Fruit fly (Drosophila melanogaster): Measurements from ENCODE around the gene CG3061.

Gene CG3061

DNA sequence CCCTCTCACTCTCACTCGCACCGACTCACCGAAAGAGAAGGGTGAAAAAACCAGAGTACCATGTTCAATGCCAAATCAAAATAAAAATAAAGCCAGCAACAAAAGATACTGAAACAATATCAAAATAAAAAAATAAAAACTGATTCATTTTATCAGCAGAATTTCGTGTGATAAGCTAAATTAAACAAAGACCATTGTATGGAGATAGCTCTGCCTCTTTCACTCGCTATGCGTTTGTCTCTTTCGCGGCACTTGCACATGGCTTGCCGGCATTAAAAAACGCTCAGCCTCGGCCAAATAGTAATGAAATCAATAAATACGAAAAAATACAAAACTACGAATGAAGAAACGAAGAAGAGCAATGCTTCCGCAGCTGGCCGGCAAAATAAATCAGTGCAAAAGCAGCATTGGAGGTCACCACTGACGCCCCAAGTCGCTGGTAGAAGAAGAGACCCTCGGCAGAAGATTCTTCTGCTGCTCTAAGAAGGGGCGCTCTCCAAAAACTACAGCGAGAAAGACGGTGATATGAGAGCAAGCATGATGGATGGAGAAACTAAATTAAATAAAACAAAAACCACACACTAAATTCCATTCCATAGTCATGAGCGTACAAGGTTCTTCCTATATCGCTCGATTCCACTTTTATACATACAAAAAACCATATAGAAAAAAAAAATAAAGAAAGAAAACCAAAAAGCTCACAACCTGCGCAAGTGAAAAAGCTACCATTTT, 7.8 kb upstream of the CG3061 start:
- TF ChIP-seq kay (GFP tag; ENCODE audit: borderline replicate concordance) (peak; percentile 22), CG7101 (tag; optimal IDR thresholded peaks at IDR 0.05) (no peak)

- peak; percentile 35 for TF ChIP-seq Clk (GFP tag; optimal IDR thresholded peaks at IDR 0.05)
- peak; percentile 62 for TF ChIP-seq CG33017 (tag; optimal IDR thresholded peaks at IDR 0.05)
- no peak for TF ChIP-seq CG5204 (GFP tag; optimal IDR thresholded peaks at IDR 0.05)
- peak; percentile 46 for TF ChIP-seq Crg-1 (GFP tag; optimal IDR thresholded peaks at IDR 0.05)
- no peak for TF ChIP-seq cnc (optimal IDR thresholded peaks at IDR 0.05)
- TF ChIP-seq CG1620 (GFP tag; optimal IDR thresholded peaks at IDR 0.05), result peak; percentile 42
- peak; percentile 91 for TF ChIP-seq ovo (GFP tag; optimal IDR thresholded peaks at IDR 0.05)
- TF ChIP-seq toe (GFP tag; optimal IDR thresholded peaks at IDR 0.05), result peak; percentile 75
- peak; percentile 99 for TF ChIP-seq Mnt (GFP tag; optimal IDR thresholded peaks at IDR 0.05)
- TF ChIP-seq bab1 (GFP tag; optimal IDR thresholded peaks at IDR 0.05), result peak; percentile 41
- peak; percentile 96 for TF ChIP-seq CG12768 (GFP tag; optimal IDR thresholded peaks at IDR 0.05)
- TF ChIP-seq cic (GFP tag; optimal IDR thresholded peaks at IDR 0.05), result peak; percentile 98
- peak; percentile 75 for TF ChIP-seq CG7045 (GFP tag; optimal IDR thresholded peaks at IDR 0.05)
- peak; percentile 91 for TF ChIP-seq tj (GFP tag; optimal IDR thresholded peaks at IDR 0.05)
- TF ChIP-seq pad (GFP tag; optimal IDR thresholded peaks at IDR 0.05), result peak; percentile 49
- peak; percentile 71 for TF ChIP-seq Hr96 (GFP tag; optimal IDR thresholded peaks at IDR 0.05)
- TF ChIP-seq CG7101 (tag; optimal IDR thresholded peaks at IDR 0.05), result peak; percentile 72
- TF ChIP-seq CG11617 (GFP tag; optimal IDR thresholded peaks at IDR 0.05), result peak; percentile 84
- no peak for TF ChIP-seq CG14711 (tag; optimal IDR thresholded peaks at IDR 0.05)
- peak; percentile 99 for TF ChIP-seq kay (GFP tag; ENCODE audit: borderline replicate concordance)
Observed at dm6 chr3R:14024919-14025387, 7.2 kb upstream of the CG3061 start.

dm6 chr3R:14025795-14026194, 6.4 kb upstream of the CG3061 start:
- TF ChIP-seq kay (GFP tag; ENCODE audit: borderline replicate concordance), result peak; percentile 99
- TF ChIP-seq cic (GFP tag; optimal IDR thresholded peaks at IDR 0.05), result peak; percentile 65
- no peak for TF ChIP-seq tj (GFP tag; optimal IDR thresholded peaks at IDR 0.05)
- TF ChIP-seq Clk (GFP tag; optimal IDR thresholded peaks at IDR 0.05), result no peak

- TF ChIP-seq Hr96 (GFP tag; optimal IDR thresholded peaks at IDR 0.05) (no peak), CG1620 (GFP tag; optimal IDR thresholded peaks at IDR 0.05) (no peak), CG12768 (GFP tag; optimal IDR thresholded peaks at IDR 0.05) (peak; percentile 24), CG11617 (GFP tag; optimal IDR thresholded peaks at IDR 0.05) (no peak), tj (GFP tag; optimal IDR thresholded peaks at IDR 0.05) (no peak), cnc (optimal IDR thresholded peaks at IDR 0.05) (no peak), Mnt (GFP tag; optimal IDR thresholded peaks at IDR 0.05) (peak; percentile 5), Clk (GFP tag; optimal IDR thresholded peaks at IDR 0.05) (no peak), CG5204 (GFP tag; optimal IDR thresholded peaks at IDR 0.05) (no peak), kay (GFP tag; ENCODE audit: borderline replicate concordance) (peak; percentile 84), CG33017 (tag; optimal IDR thresholded peaks at IDR 0.05) (no peak), ovo (GFP tag; optimal IDR thresholded peaks at IDR 0.05) (no peak)
Observed at dm6 chr3R:14026212-14026952, 5.8 kb upstream of the CG3061 start.

- TF ChIP-seq cnc (optimal IDR thresholded peaks at IDR 0.05), result peak in 1 of 2 experiments; percentile 72
- no peak for TF ChIP-seq CG7045 (GFP tag; optimal IDR thresholded peaks at IDR 0.05)
- TF ChIP-seq tj (GFP tag; optimal IDR thresholded peaks at IDR 0.05), result peak; percentile 17
- no peak for TF ChIP-seq CG12768 (GFP tag; optimal IDR thresholded peaks at IDR 0.05)
Observed at dm6 chr3R:14026953-14027721, 5.0 kb upstream of the CG3061 start.

DNA sequence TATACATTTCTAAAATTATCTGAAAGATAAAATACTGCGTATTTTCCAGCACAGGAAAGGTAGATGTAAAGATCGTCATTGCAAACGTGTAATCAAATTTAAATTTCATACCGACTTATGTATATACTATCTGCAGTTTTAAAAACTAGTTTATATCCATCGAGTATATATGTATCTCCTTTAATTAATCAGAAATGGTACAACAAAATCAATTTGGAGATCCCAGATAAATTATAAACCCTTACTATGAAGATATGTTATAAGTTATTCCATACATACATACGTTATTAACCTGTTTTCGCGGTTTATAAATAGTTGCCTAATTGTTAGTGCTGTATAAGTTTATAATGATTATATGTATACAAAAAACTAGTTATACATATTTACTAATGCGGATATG, 4.0 kb upstream of the CG3061 start:
- no peak for TF ChIP-seq CG1620 (GFP tag; optimal IDR thresholded peaks at IDR 0.05)
- peak in 1 of 2 experiments; percentile 1 for TF ChIP-seq cnc (optimal IDR thresholded peaks at IDR 0.05)

dm6 chr3R:14028873-14029369, 3.2 kb upstream of the CG3061 start, which contains the start of gene Cyp6d5:
Gene Cyp6d5, plus strand, starts transcription at chr3R:14029228.
- TF ChIP-seq Clk (GFP tag; optimal IDR thresholded peaks at IDR 0.05) (no peak), CG5204 (GFP tag; optimal IDR thresholded peaks at IDR 0.05) (no peak), pad (GFP tag; optimal IDR thresholded peaks at IDR 0.05) (no peak), CG7045 (GFP tag; optimal IDR thresholded peaks at IDR 0.05) (peak; percentile 18), cnc (optimal IDR thresholded peaks at IDR 0.05) (peak; percentile 71 to 96), Mnt (GFP tag; optimal IDR thresholded peaks at IDR 0.05) (peak; percentile 69), CG7101 (tag; optimal IDR thresholded peaks at IDR 0.05) (peak; percentile 24), tj (GFP tag; optimal IDR thresholded peaks at IDR 0.05) (peak; percentile 76), Crg-1 (GFP tag; optimal IDR thresholded peaks at IDR 0.05) (peak; percentile 22), CG33017 (tag; optimal IDR thresholded peaks at IDR 0.05) (peak; percentile 39), CG14711 (tag; optimal IDR thresholded peaks at IDR 0.05) (peak; percentile 3), cic (GFP tag; optimal IDR thresholded peaks at IDR 0.05) (peak; percentile 98), Hr96 (GFP tag; optimal IDR thresholded peaks at IDR 0.05) (no peak), CG11617 (GFP tag; optimal IDR thresholded peaks at IDR 0.05) (no peak), ovo (GFP tag; optimal IDR thresholded peaks at IDR 0.05) (peak; percentile 31), CG12768 (GFP tag; optimal IDR thresholded peaks at IDR 0.05) (peak; percentile 59), toe (GFP tag; optimal IDR thresholded peaks at IDR 0.05) (no peak), kay (GFP tag; ENCODE audit: borderline replicate concordance) (no peak), CG1620 (GFP tag; optimal IDR thresholded peaks at IDR 0.05) (no peak), bab1 (GFP tag; optimal IDR thresholded peaks at IDR 0.05) (no peak)

Measured in whole organism, adult.